Worm (Caenorhabditis elegans) whole organism, young adult: ENCODE data around the gene Y54G2A.32.

Experiments used
- F39B2.1 ChIP-seq: fragments of 200-800 bp; sonication (Bioruptor generic); IDR thresholded peaks from 2 replicates; pipeline ENCODE4 v1.3.6; 2022; ENCODE audit warnings: missing genetic modification reagents, missing genetic modification characterization, missing compliant biosample characterization
- F57C9.4 ChIP-seq: sonication (generic microtip); optimal IDR thresholded peaks from 2 replicates; lab custom pipeline; 2017; ENCODE audit warnings: mild to moderate bottlenecking, missing genetic modification characterization, missing compliant biosample characterization
- attf-3 ChIP-seq: fragments of 200-800 bp; sonication (Bioruptor generic); conservative IDR thresholded peaks from 2 replicates; pipeline ENCODE4 v1.3.6; 2022; ENCODE audit warnings: missing genetic modification reagents, missing genetic modification characterization, missing compliant biosample characterization
- egrh-3 ChIP-seq: fragments of 200-800 bp; sonication (Bioruptor generic); IDR thresholded peaks from 2 replicates; pipeline ENCODE4 v1.3.6; 2022; ENCODE audit warnings: missing genetic modification reagents, missing genetic modification characterization, missing compliant biosample characterization
- hmg-1.2 ChIP-seq: fragments of 200-800 bp; sonication (Bioruptor generic); IDR thresholded peaks from 2 replicates; pipeline ENCODE4 v1.3.6; 2022; ENCODE audit warnings: missing genetic modification reagents, missing genetic modification characterization, missing compliant biosample characterization
- somi-1 ChIP-seq: fragments of 200-800 bp; sonication (Bioruptor generic); optimal IDR thresholded peaks from 2 replicates; lab custom pipeline; 2018; ENCODE audit warnings: mild to moderate bottlenecking, missing genetic modification characterization, missing compliant biosample characterization
- tbp1 ChIP-seq: fragments of 200-800 bp; sonication (Bioruptor generic); optimal IDR thresholded peaks from 2 replicates; lab custom pipeline; 2018; ENCODE audit warnings: mild to moderate bottlenecking, missing genetic modification characterization, missing compliant biosample characterization
- unc-130 ChIP-seq: sonication (generic microtip); optimal IDR thresholded peaks from 2 replicates; lab custom pipeline; 2016; ENCODE audit warnings: missing genetic modification reagents, missing genetic modification characterization, missing compliant biosample characterization
- unc-62 ChIP-seq: fragments of 150-350 bp; optimal IDR thresholded peaks from 2 replicates; lab custom pipeline; 2014; ENCODE audit warnings: missing biosample characterization, missing genetic modification reagents, missing genetic modification characterization

- TF ChIP-seq F39B2.1 (GFP tag; lab: Robert Waterston, UW), result no peak
- TF ChIP-seq tbp1 (GFP tag; lab: Kevin White, UChicago), result no peak
- no peak for TF ChIP-seq unc-130
- no peak for TF ChIP-seq somi-1 (GFP tag; lab: Kevin White, UChicago)
- TF ChIP-seq hmg-1.2, result no peak
- no peak for TF ChIP-seq attf-3 (GFP tag; lab: Robert Waterston, UW)
- TF ChIP-seq unc-62 (GFP tag; lab: Kevin White, UChicago), result no peak
- TF ChIP-seq egrh-3 (GFP tag; lab: Robert Waterston, UW), result no peak
- TF ChIP-seq F57C9.4 (tag; lab: Kevin White, UChicago), result no peak
Observed at ce11 chrIV:2842162-2842561, 38.4 kb downstream of the Y54G2A.32 start, which contains the start of gene clec-84.
